Fruit fly (Drosophila melanogaster) whole organism, wandering third instar larva: ENCODE data around the gene CG5199.

Experiments
- Myc ChIP-seq: fragments of >200 bp; optimal IDR thresholded peaks from 2 replicates; lab custom pipeline; 2017
- OdsH ChIP-seq: fragments of 200-800 bp; sonication (Bioruptor generic); optimal IDR thresholded peaks from 2 replicates; lab custom pipeline; 2016; ENCODE audit warnings: missing biosample characterization, mild to moderate bottlenecking, missing genetic modification characterization

dm6 chr3L:20405337-20405887 lies 47.3 kb downstream of the CG5199 start:
- TF ChIP-seq OdsH (GFP tag; lab: Kevin White, UChicago), result no peak
- TF ChIP-seq Myc (lab: Kevin White, UChicago), result no peak
